Fruit fly (Drosophila melanogaster): ENCODE data around the gene Tbc1d15-17.
A peak's percentile ranks its signal among the peaks of the same experiment; 100 is the strongest.

Tbc1d15-17 gene

dm6 chr2L:207129-207813, at the start of gene Tbc1d15-17, which contains the start of gene CG11617:
Tbc1d15-17 (plus strand) TSS chr2L:207179.
CG11617 (minus strand) TSS chr2L:207297.
- TF ChIP-seq noc (tag; optimal IDR thresholded peaks at IDR 0.05), result no peak

- peak; percentile 50 for TF ChIP-seq noc (tag; optimal IDR thresholded peaks at IDR 0.05)
Observed at dm6 chr2L:158649-159257, 48.2 kb upstream of the Tbc1d15-17 start, which contains the start of the genes CG33635 and spen. CG33635 (minus strand) TSS chr2L:158664. spen (plus strand) TSS chr2L:159032.

dm6 chr2L:160581-161452, 46.2 kb upstream of the Tbc1d15-17 start:
- TF ChIP-seq noc (tag; optimal IDR thresholded peaks at IDR 0.05), result peak; percentile 77

- peak; percentile 39 for TF ChIP-seq noc (tag; optimal IDR thresholded peaks at IDR 0.05)
Observed at dm6 chr2L:161453-162175, 45.4 kb upstream of the Tbc1d15-17 start.

dm6 chr2L:162208-162607, 44.8 kb upstream of the Tbc1d15-17 start:
- TF ChIP-seq noc (tag; optimal IDR thresholded peaks at IDR 0.05), result no peak

- TF ChIP-seq noc (tag; optimal IDR thresholded peaks at IDR 0.05), result peak; percentile 12
Observed at dm6 chr2L:163229-163628, 43.8 kb upstream of the Tbc1d15-17 start.

- TF ChIP-seq noc (tag; optimal IDR thresholded peaks at IDR 0.05), result no peak
Observed at dm6 chr2L:165253-165890, 41.6 kb upstream of the Tbc1d15-17 start.

dm6 chr2L:166115-167069, 40.6 kb upstream of the Tbc1d15-17 start:
- peak; percentile 93 for TF ChIP-seq noc (tag; optimal IDR thresholded peaks at IDR 0.05)

dm6 chr2L:168270-168901, 38.6 kb upstream of the Tbc1d15-17 start:
- no peak for TF ChIP-seq noc (tag; optimal IDR thresholded peaks at IDR 0.05)

dm6 chr2L:170383-170782, 36.6 kb upstream of the Tbc1d15-17 start:
- peak; percentile 27 for TF ChIP-seq noc (tag; optimal IDR thresholded peaks at IDR 0.05)

- TF ChIP-seq noc (tag; optimal IDR thresholded peaks at IDR 0.05), result no peak
Observed at dm6 chr2L:171499-172250, 35.3 kb upstream of the Tbc1d15-17 start.

dm6 chr2L:175727-176126, 31.3 kb upstream of the Tbc1d15-17 start:
- no peak for TF ChIP-seq noc (tag; optimal IDR thresholded peaks at IDR 0.05)

dm6 chr2L:179119-179518, 27.9 kb upstream of the Tbc1d15-17 start:
- TF ChIP-seq noc (tag; optimal IDR thresholded peaks at IDR 0.05), result no peak
